Fruit fly (Drosophila melanogaster) whole organism, wandering third instar larva: Measurements from ENCODE around the gene CG13074.

Experiments
- Abd-B ChIP-seq: fragments of >200 bp; optimal IDR thresholded peaks from 2 replicates; lab custom pipeline; 2017; ENCODE audit warnings: missing biosample characterization, missing genetic modification characterization
- CG32264 ChIP-seq: fragments of 200-800 bp; sonication (Bioruptor generic); optimal IDR thresholded peaks from 2 replicates; lab custom pipeline; 2016; ENCODE audit warnings: missing biosample characterization, missing genetic modification characterization
- CG9705 ChIP-seq: fragments of 200-800 bp; sonication (Bioruptor generic); optimal IDR thresholded peaks from 2 replicates; lab custom pipeline; 2018; ENCODE audit warnings: missing biosample characterization, mild to moderate bottlenecking, missing genetic modification characterization
- CrebA ChIP-seq: fragments of 200-800 bp; sonication (Bioruptor generic); optimal IDR thresholded peaks from 2 replicates; lab custom pipeline; 2016; ENCODE audit warnings: missing biosample characterization, mild to moderate bottlenecking, missing genetic modification characterization, borderline replicate concordance
- Dfd ChIP-seq: fragments of >200 bp; optimal IDR thresholded peaks from 2 replicates; lab custom pipeline; 2017; ENCODE audit warnings: missing biosample characterization, missing genetic modification characterization
- Dif ChIP-seq: fragments of 200-275, 200-300 bp; sonication (Bioruptor generic); optimal IDR thresholded peaks from 2 replicates; lab custom pipeline; 2018; ENCODE audit warnings: missing biosample characterization, missing genetic modification characterization; ENCODE audit not compliant: partially characterized antibody
- GATAd ChIP-seq: sonication (Bioruptor generic); optimal IDR thresholded peaks from 2 replicates; lab custom pipeline; 2016; ENCODE audit warnings: missing biosample characterization, missing genetic modification characterization
- HLH106 ChIP-seq: fragments of 200-800 bp; optimal IDR thresholded peaks from 3 replicates; lab custom pipeline; 2019; ENCODE audit warnings: missing biosample characterization, mild to moderate bottlenecking, missing genetic modification characterization, moderate library complexity
- Hnf4 ChIP-seq: fragments of 200-800 bp; sonication (Bioruptor generic); optimal IDR thresholded peaks from 2 replicates; lab custom pipeline; 2016; ENCODE audit warnings: missing biosample characterization, mild to moderate bottlenecking, missing genetic modification characterization
- Hr83 ChIP-seq: fragments of 200-300 bp; sonication (Bioruptor generic); optimal IDR thresholded peaks from 2 replicates; lab custom pipeline; 2016; ENCODE audit warnings: missing biosample characterization, mild to moderate bottlenecking, missing genetic modification characterization, moderate library complexity; ENCODE audit not compliant: poor library complexity, severe bottlenecking
- Jra ChIP-seq: sonication (Bioruptor generic); optimal IDR thresholded peaks from 2 replicates; lab custom pipeline; 2016; ENCODE audit warnings: missing biosample characterization, missing genetic modification characterization
- Mio ChIP-seq: sonication (Bioruptor generic); optimal IDR thresholded peaks from 2 replicates; lab custom pipeline; 2016; ENCODE audit warnings: missing biosample characterization, missing genetic modification characterization
- Myc ChIP-seq: fragments of >200 bp; optimal IDR thresholded peaks from 2 replicates; lab custom pipeline; 2017
- N ChIP-seq: fragments of >200 bp; optimal IDR thresholded peaks from 2 replicates; lab custom pipeline; 2018; ENCODE audit warnings: missing biosample characterization, missing external identifiers, missing genetic modification characterization
- OdsH ChIP-seq: fragments of 200-800 bp; sonication (Bioruptor generic); optimal IDR thresholded peaks from 2 replicates; lab custom pipeline; 2016; ENCODE audit warnings: missing biosample characterization, mild to moderate bottlenecking, missing genetic modification characterization
- Rel ChIP-seq, 2 experiments: fragments of 200-800 bp; sonication (Bioruptor generic) in 1 of 2; optimal IDR thresholded peaks; 2 replicates in 1 of 2; 3 replicates in 1 of 2; lab custom pipeline; 2016 to 2019; ENCODE audit warnings: mild to moderate bottlenecking in 2 of 2, missing biosample characterization in 2 of 2, missing genetic modification characterization in 2 of 2, moderate library complexity in 1 of 2
- Sp1 ChIP-seq: fragments of 200-800 bp; sonication (Bioruptor generic); optimal IDR thresholded peaks from 3 replicates; lab custom pipeline; 2019; ENCODE audit warnings: missing biosample characterization, mild to moderate bottlenecking, missing genetic modification characterization, moderate library complexity
- Vsx2 ChIP-seq: fragments of 200-300, 225-300 bp; sonication (Bioruptor generic); optimal IDR thresholded peaks from 2 replicates; lab custom pipeline; 2018; ENCODE audit warnings: missing biosample characterization, missing genetic modification characterization; ENCODE audit not compliant: partially characterized antibody
- br ChIP-seq: fragments of 200-800 bp; sonication (Bioruptor generic); optimal IDR thresholded peaks from 2 replicates; lab custom pipeline; 2016; ENCODE audit warnings: missing biosample characterization, missing genetic modification characterization
- brk ChIP-seq: fragments of 200-800 bp; sonication (Bioruptor generic); optimal IDR thresholded peaks from 2 replicates; lab custom pipeline; 2016; ENCODE audit warnings: missing biosample characterization, mild to moderate bottlenecking, missing genetic modification characterization
- dl ChIP-seq, 2 experiments: fragments of 175-275, 200-275 bp in 1 of 2; fragments of 200-275 bp in 1 of 2; sonication (Bioruptor generic); optimal IDR thresholded peaks; lab custom pipeline; 2018; ENCODE audit warnings: mild to moderate bottlenecking in 2 of 2, missing biosample characterization in 2 of 2, missing genetic modification characterization in 2 of 2, moderate library complexity in 2 of 2; ENCODE audit not compliant: partially characterized antibody in 2 of 2, insufficient read depth in 1 of 2
- dmrt93B ChIP-seq: fragments of 200-800 bp; sonication (Bioruptor generic); optimal IDR thresholded peaks from 2 replicates; lab custom pipeline; 2018; ENCODE audit warnings: missing biosample characterization, mild to moderate bottlenecking, missing genetic modification characterization
- dsf ChIP-seq: sonication (Bioruptor generic); optimal IDR thresholded peaks from 2 replicates; lab custom pipeline; 2016; ENCODE audit warnings: missing biosample characterization, missing genetic modification characterization, borderline replicate concordance
- ey ChIP-seq: fragments of 200-800 bp; sonication (Bioruptor generic); optimal IDR thresholded peaks from 2 replicates; lab custom pipeline; 2016; ENCODE audit warnings: missing biosample characterization, missing genetic modification characterization
- foxo ChIP-seq, 2 experiments: fragments of 200-800 bp; sonication (Bioruptor generic); optimal IDR thresholded peaks; 2 replicates in 1 of 2; 3 replicates in 1 of 2; lab custom pipeline; 2016 to 2017; ENCODE audit warnings: missing biosample characterization in 2 of 2, missing genetic modification characterization in 2 of 2
- fru ChIP-seq: fragments of 200-800 bp; sonication (Bioruptor generic); optimal IDR thresholded peaks from 3 replicates; lab custom pipeline; 2016; ENCODE audit warnings: missing biosample characterization, mild to moderate bottlenecking, missing genetic modification characterization
- h ChIP-seq: fragments of 200-800 bp; sonication (Bioruptor generic); optimal IDR thresholded peaks from 3 replicates; lab custom pipeline; 2016; ENCODE audit warnings: missing biosample characterization, mild to moderate bottlenecking, missing genetic modification characterization
- jim ChIP-seq: fragments of 175-275, 200-325 bp; sonication (Bioruptor generic); optimal IDR thresholded peaks from 2 replicates; lab custom pipeline; 2016; ENCODE audit warnings: missing biosample characterization, mild to moderate bottlenecking, missing genetic modification characterization
- lola ChIP-seq: fragments of >200 bp; optimal IDR thresholded peaks from 2 replicates; lab custom pipeline; 2017; ENCODE audit warnings: missing biosample characterization, missing genetic modification characterization
- pan ChIP-seq: fragments of >200 bp; optimal IDR thresholded peaks from 2 replicates; lab custom pipeline; 2017
- psq ChIP-seq: fragments of 200-800 bp; sonication (Bioruptor generic); optimal IDR thresholded peaks from 3 replicates; lab custom pipeline; 2017; ENCODE audit warnings: missing biosample characterization, mild to moderate bottlenecking, missing genetic modification characterization, moderate library complexity
- rgr ChIP-seq: fragments of 200-800 bp; sonication (Bioruptor generic); optimal IDR thresholded peaks from 3 replicates; lab custom pipeline; 2016; ENCODE audit warnings: missing biosample characterization, mild to moderate bottlenecking, missing genetic modification characterization
- sage ChIP-seq: fragments of 200-800 bp; sonication (Bioruptor generic); optimal IDR thresholded peaks from 2 replicates; lab custom pipeline; 2016; ENCODE audit warnings: missing biosample characterization, mild to moderate bottlenecking, missing genetic modification characterization
- sv ChIP-seq: fragments of 200-800 bp; sonication (Bioruptor generic); optimal IDR thresholded peaks from 3 replicates; lab custom pipeline; 2016; ENCODE audit warnings: missing biosample characterization, missing genetic modification characterization
- tai ChIP-seq: sonication (Bioruptor generic); optimal IDR thresholded peaks from 2 replicates; lab custom pipeline; 2016; ENCODE audit warnings: missing biosample characterization, missing genetic modification characterization
- usp ChIP-seq: fragments of >200 bp; optimal IDR thresholded peaks from 2 replicates; lab custom pipeline; 2017; ENCODE audit warnings: missing biosample characterization, missing genetic modification characterization
- woc ChIP-seq: sonication (Bioruptor generic); optimal IDR thresholded peaks from 2 replicates; lab custom pipeline; 2016; ENCODE audit warnings: missing biosample characterization, mild to moderate bottlenecking, missing genetic modification characterization

Gene CG13074

DNA sequence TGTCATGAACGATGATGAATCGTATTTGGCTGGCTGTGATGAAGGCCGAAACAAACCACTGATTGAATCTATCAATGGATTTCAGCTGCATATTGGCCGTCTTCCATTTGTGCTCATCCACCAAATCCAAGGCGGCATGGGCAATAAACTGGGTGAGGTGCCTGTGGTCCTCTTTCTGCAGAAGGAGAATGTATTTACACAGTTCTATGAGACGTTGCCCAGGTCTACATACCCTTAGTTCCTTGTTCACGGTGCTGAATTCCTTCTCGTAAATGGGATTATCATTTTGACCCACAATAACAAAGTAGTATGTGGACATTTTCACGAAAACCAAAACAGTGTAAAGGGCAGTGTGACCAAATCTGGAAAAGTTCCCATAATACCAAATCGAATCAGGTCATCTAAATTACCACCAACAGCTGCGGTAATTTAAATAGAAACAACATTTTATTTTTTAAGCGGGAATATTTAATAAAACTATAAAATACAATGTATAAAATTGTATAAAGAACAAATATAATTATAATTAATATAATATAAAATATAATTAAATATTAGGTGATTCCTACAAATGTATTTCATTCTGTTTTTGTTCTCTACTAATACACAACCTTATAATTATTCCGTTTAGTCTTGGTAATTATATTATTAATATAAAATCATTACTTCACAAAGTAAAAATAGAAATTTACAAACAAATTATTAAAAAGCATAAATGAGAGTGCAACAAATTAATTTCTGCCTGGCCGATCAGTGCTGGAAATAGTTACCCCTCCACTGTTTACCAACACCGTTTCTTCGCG is 34.2 kb upstream of the CG13074 start, which contains the start of the genes Trs20 and elg1:
TSS of gene Trs20 (minus strand) at position 369 of the 803 bp plus-strand sequence.
TSS of gene elg1 (plus strand) at position 765 of the 803 bp plus-strand sequence.
- no peak for TF ChIP-seq Dif (GFP tag; lab: Kevin White, UChicago)
- TF ChIP-seq psq (GFP tag; lab: Kevin White, UChicago) = peak; percentile 53
- peak; percentile 70 for TF ChIP-seq HLH106 (tag; lab: Kevin White, UChicago)
- no peak for TF ChIP-seq N (GFP tag; lab: Kevin White, UChicago)
- TF ChIP-seq jim = no peak
- TF ChIP-seq Dfd (GFP tag; lab: Kevin White, UChicago) = no peak
- TF ChIP-seq Sp1 (GFP tag; lab: Kevin White, UChicago) = peak; percentile 70
- TF ChIP-seq OdsH = peak; percentile 22
- TF ChIP-seq GATAd (GFP tag; lab: Kevin White, UChicago) = no peak
- no peak for TF ChIP-seq lola
- no peak for TF ChIP-seq CG9705 (GFP tag; lab: Kevin White, UChicago)
- TF ChIP-seq Hr83 (GFP tag; lab: Kevin White, UChicago) = no peak
- TF ChIP-seq Abd-B (GFP tag; lab: Kevin White, UChicago) = no peak
- no peak for TF ChIP-seq brk (GFP tag; lab: Kevin White, UChicago)
- peak; percentile 22 for TF ChIP-seq dmrt93B (GFP tag; lab: Kevin White, UChicago)
- peak; percentile 24 for TF ChIP-seq fru (GFP tag; lab: Kevin White, UChicago)
- peak; percentile 58 for TF ChIP-seq woc (GFP tag; lab: Kevin White, UChicago)
- no peak for TF ChIP-seq pan
- TF ChIP-seq Hnf4 = peak; percentile 48
- no peak for TF ChIP-seq Rel (GFP tag; optimal IDR thresholded peaks at IDR 0.05; lab: Kevin White, UChicago)
- peak; percentile 42 for TF ChIP-seq Rel (tag; optimal IDR thresholded peaks at IDR 0.05; lab: Kevin White, UChicago)
- no peak for TF ChIP-seq Vsx2
- TF ChIP-seq CrebA (GFP tag; lab: Kevin White, UChicago) = no peak
- no peak for TF ChIP-seq dl (GFP tag; optimal IDR thresholded peaks at IDR 0.05; lab: Kevin White, UChicago; ENCODE audit: insufficient read depth in 1 of 2, partially characterized antibody in 2 of 2)
- TF ChIP-seq foxo (GFP tag; optimal IDR thresholded peaks at IDR 0.05; lab: Kevin White, UChicago) = peak in 1 of 2 experiments; percentile 76
- no peak for TF ChIP-seq dsf (GFP tag; lab: Kevin White, UChicago)
- TF ChIP-seq Jra = no peak
- TF ChIP-seq tai = no peak
- no peak for TF ChIP-seq Myc
- TF ChIP-seq Mio = no peak
- TF ChIP-seq sage (GFP tag; lab: Kevin White, UChicago) = no peak
- TF ChIP-seq sv (GFP tag; lab: Kevin White, UChicago) = peak; percentile 46
- TF ChIP-seq h = peak; percentile 50
- TF ChIP-seq rgr = peak; percentile 54
- TF ChIP-seq ey (GFP tag; lab: Kevin White, UChicago) = no peak
- TF ChIP-seq usp (GFP tag; lab: Kevin White, UChicago) = no peak
- TF ChIP-seq CG32264 = no peak
- peak; percentile 54 for TF ChIP-seq br

DNA sequence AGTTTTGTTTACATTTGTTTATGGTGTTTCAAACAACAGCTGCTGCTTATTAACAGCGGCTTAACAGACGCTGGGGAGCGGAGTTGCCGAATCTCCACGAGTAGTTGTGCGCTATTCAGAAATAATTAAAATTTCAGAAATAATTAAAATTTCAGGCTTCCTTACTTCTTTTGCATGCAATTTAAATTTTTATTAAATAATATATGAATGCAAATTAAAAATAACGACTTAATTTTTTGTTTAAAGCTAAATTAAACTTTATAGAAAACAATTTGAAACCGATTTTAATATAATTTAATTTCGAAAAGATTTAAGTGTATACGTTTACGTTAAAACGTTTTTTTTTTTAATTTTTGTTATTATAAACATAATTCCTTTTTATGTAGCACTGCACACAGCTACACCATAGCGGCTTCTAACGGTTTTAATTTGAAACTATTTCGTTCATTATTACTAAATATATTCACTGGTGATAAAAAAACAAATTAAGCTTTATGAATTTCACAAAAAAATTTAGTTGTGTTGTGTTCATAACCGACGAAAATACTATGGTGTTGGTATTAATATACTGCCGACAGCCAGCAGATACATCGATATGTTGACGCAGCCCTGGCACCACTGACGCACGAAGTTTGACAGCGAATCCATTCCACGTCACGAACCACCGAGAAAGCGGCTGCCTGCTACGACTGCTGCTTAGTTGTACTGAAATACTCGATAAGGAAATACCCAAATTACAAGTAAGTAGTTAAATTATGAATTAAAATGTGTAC is 31.9 kb upstream of the CG13074 start, which contains the start of gene SsRbeta:
TSS of gene SsRbeta (plus strand) at position 645 of the 773 bp plus-strand sequence.
- TF ChIP-seq sv (GFP tag; lab: Kevin White, UChicago) (peak; percentile 60), Rel (GFP tag; optimal IDR thresholded peaks at IDR 0.05; lab: Kevin White, UChicago) (no peak), Rel (tag; optimal IDR thresholded peaks at IDR 0.05; lab: Kevin White, UChicago) (peak; percentile 39), woc (GFP tag; lab: Kevin White, UChicago) (no peak), Jra (peak; percentile 20), brk (GFP tag; lab: Kevin White, UChicago) (peak; percentile 41), dmrt93B (GFP tag; lab: Kevin White, UChicago) (no peak), Hr83 (GFP tag; lab: Kevin White, UChicago) (peak; percentile 53)
- TF ChIP-seq, all 38 proteins: peak for 5
